Fruit fly (Drosophila melanogaster) whole organism, wandering third instar larva: Measurements from ENCODE around the gene Rcd5.

ENCODE experiments used
- Dif ChIP-seq: fragments of 200-275, 200-300 bp; sonication (Bioruptor generic); optimal IDR thresholded peaks from 2 replicates; lab custom pipeline; 2018; ENCODE audit warnings: missing biosample characterization, missing genetic modification characterization; ENCODE audit not compliant: partially characterized antibody
- GATAd ChIP-seq: sonication (Bioruptor generic); optimal IDR thresholded peaks from 2 replicates; lab custom pipeline; 2016; ENCODE audit warnings: missing biosample characterization, missing genetic modification characterization
- Hnf4 ChIP-seq: fragments of 200-800 bp; sonication (Bioruptor generic); optimal IDR thresholded peaks from 2 replicates; lab custom pipeline; 2016; ENCODE audit warnings: missing biosample characterization, mild to moderate bottlenecking, missing genetic modification characterization
- Mio ChIP-seq: sonication (Bioruptor generic); optimal IDR thresholded peaks from 2 replicates; lab custom pipeline; 2016; ENCODE audit warnings: missing biosample characterization, missing genetic modification characterization
- Myc ChIP-seq: fragments of >200 bp; optimal IDR thresholded peaks from 2 replicates; lab custom pipeline; 2017
- dsf ChIP-seq: sonication (Bioruptor generic); optimal IDR thresholded peaks from 2 replicates; lab custom pipeline; 2016; ENCODE audit warnings: missing biosample characterization, missing genetic modification characterization, borderline replicate concordance
- fru ChIP-seq: fragments of 200-800 bp; sonication (Bioruptor generic); optimal IDR thresholded peaks from 3 replicates; lab custom pipeline; 2016; ENCODE audit warnings: missing biosample characterization, mild to moderate bottlenecking, missing genetic modification characterization
- h ChIP-seq: fragments of 200-800 bp; sonication (Bioruptor generic); optimal IDR thresholded peaks from 3 replicates; lab custom pipeline; 2016; ENCODE audit warnings: missing biosample characterization, mild to moderate bottlenecking, missing genetic modification characterization
- psq ChIP-seq: fragments of 200-800 bp; sonication (Bioruptor generic); optimal IDR thresholded peaks from 3 replicates; lab custom pipeline; 2017; ENCODE audit warnings: missing biosample characterization, mild to moderate bottlenecking, missing genetic modification characterization, moderate library complexity

- TF ChIP-seq h (GFP tag; lab: Kevin White, UChicago) (peak; percentile 20), psq (GFP tag; lab: Kevin White, UChicago) (no peak), Myc (no peak), fru (no peak), Mio (GFP tag; lab: Kevin White, UChicago) (no peak), dsf (GFP tag; lab: Kevin White, UChicago) (no peak), Hnf4 (GFP tag; lab: Kevin White, UChicago) (peak; percentile 83), GATAd (GFP tag; lab: Kevin White, UChicago) (no peak), Dif (GFP tag; lab: Kevin White, UChicago) (no peak)
These were observed 28.0 kb downstream of the Rcd5 start for dm6 chr3L:4068368-4068767.
